Worm (Caenorhabditis elegans) whole organism, early embryonic: Measurements from ENCODE around the gene Y53F4B.39.

ENCODE experiments used
- ama-1 ChIP-seq: fragments of 150-350 bp; optimal IDR thresholded peaks from 2 replicates; lab custom pipeline; 2014
- ets-7 ChIP-seq: sonication (generic microtip); optimal IDR thresholded peaks from 2 replicates; lab custom pipeline; 2016; ENCODE audit warnings: missing genotype, missing genetic modification characterization, missing compliant biosample characterization
- flt-1 ChIP-seq: fragments of 200-800 bp; sonication (Bioruptor generic); IDR thresholded peaks from 2 replicates; pipeline ENCODE4 v1.3.6; 2022; ENCODE audit warnings: missing genetic modification characterization, missing compliant biosample characterization
- scrt-1 ChIP-seq: fragments of 200-800 bp; sonication (Bioruptor generic); IDR thresholded peaks from 2 replicates; pipeline ENCODE4 v1.3.6; 2022; ENCODE audit warnings: missing genetic modification characterization, missing compliant biosample characterization
- tbx-37 ChIP-seq: fragments of 200-800 bp; sonication (Bioruptor generic); conservative IDR thresholded peaks from 2 replicates; pipeline ENCODE4 v1.3.6; 2022; ENCODE audit warnings: missing genetic modification reagents, missing genetic modification characterization, missing compliant biosample characterization

DNA sequence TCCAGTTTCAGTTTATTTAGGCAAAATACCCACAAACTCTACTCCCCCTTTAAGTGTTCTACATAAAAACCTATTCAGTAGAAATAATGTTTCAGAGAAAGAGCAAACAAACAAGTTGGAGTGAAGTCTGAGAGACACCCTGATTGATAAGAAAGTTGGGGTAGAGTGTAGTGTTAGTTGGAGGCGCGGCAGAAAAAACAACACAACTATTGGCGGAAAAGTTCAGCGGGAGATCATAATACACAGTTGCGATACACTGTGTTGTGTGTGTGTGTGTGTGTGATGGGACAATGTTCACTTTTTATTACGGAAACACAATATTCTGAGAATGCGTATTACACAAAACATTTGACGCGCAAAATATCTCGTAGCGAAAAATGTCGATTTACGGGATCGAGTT, 35.2 kb upstream of the Y53F4B.39 start:
- TF ChIP-seq scrt-1 (GFP tag; lab: Robert Waterston, UW) (no peak), tbx-37 (no peak), flt-1 (GFP tag; lab: Robert Waterston, UW) (no peak), ets-7 (no peak), ama-1 (lab: Kevin White, UChicago) (no peak)
